Worm (Caenorhabditis elegans) whole organism, L1 larva: Measurements from ENCODE around the gene nkcc-1.

ENCODE experiments used
- C16A3.4 ChIP-seq: fragments of 150-350 bp; optimal IDR thresholded peaks from 2 replicates; lab custom pipeline; 2014; ENCODE audit warnings: missing biosample characterization, missing genetic modification characterization
- F16B12.6 ChIP-seq: fragments of 150-350 bp; optimal IDR thresholded peaks from 2 replicates; lab custom pipeline; 2014; ENCODE audit warnings: missing biosample characterization, missing genetic modification characterization
- Y116A8C.19 ChIP-seq: sonication (generic microtip); optimal IDR thresholded peaks from 2 replicates; lab custom pipeline; 2016; ENCODE audit warnings: missing compliant biosample characterization, missing genetic modification characterization, borderline replicate concordance
- aha-1 ChIP-seq: fragments of 150-350 bp; optimal IDR thresholded peaks from 2 replicates; lab custom pipeline; 2014; ENCODE audit warnings: missing biosample characterization, missing genetic modification characterization
- ama-1 ChIP-seq: fragments of 150-350 bp; optimal IDR thresholded peaks from 2 replicates; lab custom pipeline; 2014
- ceh-8 ChIP-seq: fragments of 200-800 bp; sonication (Bioruptor generic); optimal IDR thresholded peaks from 2 replicates; lab custom pipeline; 2018; ENCODE audit warnings: mild to moderate bottlenecking, missing genetic modification characterization, moderate library complexity, missing compliant biosample characterization
- ceh-82 ChIP-seq, 3 experiments: fragments of 150-350 bp in 1 of 3; sonication (generic microtip) in 2 of 3; optimal IDR thresholded peaks; 2 replicates each; lab custom pipeline; 2014 to 2017; ENCODE audit warnings: missing biosample characterization in 3 of 3, missing genetic modification characterization in 3 of 3
- ceh-88 ChIP-seq: fragments of 200-800 bp; sonication (Bioruptor generic); IDR thresholded peaks from 2 replicates; pipeline ENCODE4 v1.3.6; 2022; ENCODE audit warnings: missing genetic modification characterization, missing compliant biosample characterization
- ces-1 ChIP-seq: fragments of 150-350 bp; optimal IDR thresholded peaks from 2 replicates; lab custom pipeline; 2014; ENCODE audit warnings: missing biosample characterization, missing genetic modification reagents, missing genetic modification characterization
- dpl-1 ChIP-seq, 3 experiments: fragments of 150-350 bp in 2 of 3; sonication (generic microtip) in 1 of 3; optimal IDR thresholded peaks; 2 replicates each; lab custom pipeline; 2014 to 2017; ENCODE audit warnings: missing biosample characterization in 3 of 3, missing genetic modification characterization in 3 of 3, missing genetic modification reagents in 3 of 3
- dsc-1 ChIP-seq: sonication (generic microtip); optimal IDR thresholded peaks from 2 replicates; lab custom pipeline; 2016; ENCODE audit warnings: mild to moderate bottlenecking, missing genetic modification characterization, missing compliant biosample characterization
- efl-1 ChIP-seq, 4 experiments: fragments of 150-350 bp; optimal IDR thresholded peaks in 3 of 4; peaks in 1 of 4; 1 replicate in 1 of 4; 2 replicates in 3 of 4; lab custom pipeline; 2014; ENCODE audit warnings: missing biosample characterization in 2 of 4, missing genetic modification characterization in 2 of 4, missing genetic modification reagents in 2 of 4
- egl-13 ChIP-seq: sonication (generic microtip); optimal IDR thresholded peaks from 2 replicates; lab custom pipeline; 2016; ENCODE audit warnings: missing genotype, missing genetic modification reagents, missing genetic modification characterization, missing compliant biosample characterization
- elt-2 ChIP-seq: sonication (generic microtip); optimal IDR thresholded peaks from 2 replicates; lab custom pipeline; 2016; ENCODE audit warnings: missing genetic modification characterization, mild to moderate bottlenecking, inconsistent platforms, missing compliant biosample characterization, missing genetic modification reagents
- elt-3 ChIP-seq, 6 experiments: fragments of 150-350 bp in 1 of 6; sonication (generic microtip); optimal IDR thresholded peaks; 2 replicates each; lab custom pipeline; 2017 to 2018; ENCODE audit warnings: missing biosample characterization in 6 of 6, missing genetic modification characterization in 6 of 6, inconsistent platforms in 1 of 6
- ets-5 ChIP-seq: fragments of 200-800 bp; sonication (Bioruptor generic); IDR thresholded peaks from 2 replicates; pipeline ENCODE4 v1.3.6; 2022; ENCODE audit warnings: missing genetic modification characterization, missing compliant biosample characterization
- grh-1 ChIP-seq: fragments of 200-800 bp; sonication (Bioruptor generic); IDR thresholded peaks from 2 replicates; pipeline ENCODE4 v1.3.6; 2022; ENCODE audit warnings: missing genetic modification reagents, missing genetic modification characterization, missing compliant biosample characterization
- hlh-17 ChIP-seq: fragments of 200-800 bp; sonication (Bioruptor generic); optimal IDR thresholded peaks from 2 replicates; lab custom pipeline; 2018; ENCODE audit warnings: missing genetic modification characterization, mild to moderate bottlenecking, missing compliant biosample characterization, moderate library complexity, borderline replicate concordance
- irx-1 ChIP-seq: sonication (generic microtip); optimal IDR thresholded peaks from 2 replicates; lab custom pipeline; 2016; ENCODE audit warnings: missing genetic modification characterization, missing compliant biosample characterization
- isw-1 ChIP-seq: fragments of 200-800 bp; sonication (Bioruptor generic); IDR thresholded peaks from 2 replicates; pipeline ENCODE4 v1.3.6; 2022; ENCODE audit warnings: missing genetic modification characterization, missing compliant biosample characterization
- lin-13 ChIP-seq: fragments of 150-350 bp; optimal IDR thresholded peaks from 2 replicates; lab custom pipeline; 2014; ENCODE audit warnings: missing biosample characterization, missing genetic modification reagents, missing genetic modification characterization
- lin-14 ChIP-seq: fragments of 200-800 bp; sonication (Bioruptor generic); optimal IDR thresholded peaks from 2 replicates; lab custom pipeline; 2018; ENCODE audit warnings: mild to moderate bottlenecking, missing genetic modification characterization, moderate library complexity, missing compliant biosample characterization
- mef-2 ChIP-seq: fragments of 150-350 bp; optimal IDR thresholded peaks from 2 replicates; lab custom pipeline; 2014; ENCODE audit warnings: missing biosample characterization, missing genetic modification characterization
- nhr-12 ChIP-seq: sonication (generic microtip); optimal IDR thresholded peaks from 2 replicates; lab custom pipeline; 2017; ENCODE audit warnings: missing biosample characterization, missing genetic modification characterization
- nhr-20 ChIP-seq: sonication (generic microtip); optimal IDR thresholded peaks from 2 replicates; lab custom pipeline; 2016; ENCODE audit warnings: mild to moderate bottlenecking, missing genetic modification characterization, missing compliant biosample characterization
- nhr-71 ChIP-seq: sonication (generic microtip); optimal IDR thresholded peaks from 2 replicates; lab custom pipeline; 2016; ENCODE audit warnings: mild to moderate bottlenecking, missing genetic modification characterization, moderate library complexity, missing compliant biosample characterization
- nhr-76 ChIP-seq: sonication (generic microtip); optimal IDR thresholded peaks from 2 replicates; lab custom pipeline; 2017; ENCODE audit warnings: missing biosample characterization, missing genetic modification characterization
- nhr-77 ChIP-seq: fragments of 150-350 bp; optimal IDR thresholded peaks from 2 replicates; lab custom pipeline; 2014; ENCODE audit warnings: missing biosample characterization, missing genetic modification characterization
- nhr-84 ChIP-seq: sonication (generic microtip); optimal IDR thresholded peaks from 2 replicates; lab custom pipeline; 2017; ENCODE audit warnings: missing biosample characterization, missing genetic modification characterization
- nhr-85 ChIP-seq: sonication (generic microtip); peaks from one replicate; lab custom pipeline; 2016; ENCODE audit warnings: missing genetic modification characterization, inconsistent platforms, missing compliant biosample characterization
- pag-3 ChIP-seq: sonication (generic microtip); optimal IDR thresholded peaks from 2 replicates; lab custom pipeline; 2017; ENCODE audit warnings: missing genetic modification characterization, mild to moderate bottlenecking, missing compliant biosample characterization, antibody characterized with exemption, borderline replicate concordance; ENCODE audit not compliant: insufficient read depth
- pax-3 ChIP-seq: fragments of 200-800 bp; sonication (Bioruptor generic); optimal IDR thresholded peaks from 2 replicates; lab custom pipeline; 2018; ENCODE audit warnings: mild to moderate bottlenecking, missing genetic modification characterization, moderate library complexity, missing compliant biosample characterization
- rnt-1 ChIP-seq: sonication (generic microtip); optimal IDR thresholded peaks from 2 replicates; lab custom pipeline; 2016; ENCODE audit warnings: mild to moderate bottlenecking, missing genetic modification characterization, moderate library complexity, missing compliant biosample characterization
- skn-1 ChIP-seq: fragments of 150-350 bp; optimal IDR thresholded peaks from 2 replicates; lab custom pipeline; 2014; ENCODE audit warnings: missing biosample characterization, missing genetic modification characterization
- snpc-4 ChIP-seq: fragments of 150-350 bp; optimal IDR thresholded peaks from 2 replicates; lab custom pipeline; 2014; ENCODE audit warnings: missing biosample characterization, missing genetic modification characterization
- sox-4 ChIP-seq: sonication (generic microtip); optimal IDR thresholded peaks from 2 replicates; lab custom pipeline; 2016; ENCODE audit warnings: missing genetic modification characterization, missing compliant biosample characterization
- swsn-7 ChIP-seq: sonication (generic microtip); optimal IDR thresholded peaks from 2 replicates; lab custom pipeline; 2016; ENCODE audit warnings: missing genetic modification characterization, missing compliant biosample characterization
- tlp-1 ChIP-seq: fragments of 150-350 bp; optimal IDR thresholded peaks from 2 replicates; lab custom pipeline; 2014; ENCODE audit warnings: missing biosample characterization, missing genetic modification characterization
- unc-130 ChIP-seq: fragments of 150-350 bp; optimal IDR thresholded peaks from 2 replicates; lab custom pipeline; 2017; ENCODE audit warnings: missing biosample characterization, missing genetic modification characterization, inconsistent platforms
- unc-86 ChIP-seq: sonication (generic microtip); optimal IDR thresholded peaks from 2 replicates; lab custom pipeline; 2016; ENCODE audit warnings: missing genetic modification characterization, missing compliant biosample characterization
- vab-15 ChIP-seq: sonication (generic microtip); optimal IDR thresholded peaks from 2 replicates; lab custom pipeline; 2017; ENCODE audit warnings: missing genotype, mild to moderate bottlenecking, missing genetic modification characterization, missing compliant biosample characterization
- zip-4 ChIP-seq: fragments of 200-800 bp; sonication (Bioruptor generic); optimal IDR thresholded peaks from 2 replicates; lab custom pipeline; 2018; ENCODE audit warnings: mild to moderate bottlenecking, missing genetic modification characterization, moderate library complexity, missing compliant biosample characterization

nkcc-1 gene

ce11 chrIV:14115045-14115444 lies 8.8 kb downstream of the nkcc-1 start:
- TF ChIP-seq unc-86 (no peak), lin-14 (GFP tag; lab: Kevin White, UChicago) (no peak), nhr-77 (tag; lab: Kevin White, UChicago) (no peak), Y116A8C.19 (tag; lab: Kevin White, UChicago) (no peak), zip-4 (GFP tag; lab: Kevin White, UChicago) (no peak), tlp-1 (tag; lab: Kevin White, UChicago) (no peak), irx-1 (tag; lab: Kevin White, UChicago) (no peak), nhr-12 (tag; lab: Kevin White, UChicago) (no peak), lin-13 (no peak), ceh-8 (GFP tag; lab: Kevin White, UChicago) (no peak), grh-1 (no peak), snpc-4 (tag; lab: Kevin White, UChicago) (no peak), F16B12.6 (no peak), mef-2 (tag; lab: Kevin White, UChicago) (no peak), skn-1 (tag; lab: Kevin White, UChicago) (no peak)
- TF ChIP-seq, all 84 proteins: peak for 0

- no peak for TF ChIP-seq nhr-20 (tag; lab: Kevin White, UChicago)
- no peak for TF ChIP-seq swsn-7
- no peak for TF ChIP-seq ces-1 (GFP tag; lab: Kevin White, UChicago)
- TF ChIP-seq nhr-76 (tag; lab: Kevin White, UChicago) = no peak
- TF ChIP-seq unc-86 = no peak
- no peak for TF ChIP-seq elt-3 (tag; optimal IDR thresholded peaks at IDR 0.05; lab: Kevin White, UChicago)
- TF ChIP-seq rnt-1 (tag; lab: Kevin White, UChicago) = no peak
- no peak for TF ChIP-seq C16A3.4 (tag; lab: Kevin White, UChicago)
- no peak for TF ChIP-seq aha-1 (tag; lab: Kevin White, UChicago)
- TF ChIP-seq ama-1 = no peak
- no peak for TF ChIP-seq unc-130
- TF ChIP-seq pag-3 (tag; lab: Kevin White, UChicago) = no peak
- TF ChIP-seq sox-4 = no peak
- TF ChIP-seq ceh-88 = no peak
- TF ChIP-seq ets-5 (GFP tag; lab: Robert Waterston, UW) = no peak
- TF ChIP-seq egl-13 (tag; lab: Kevin White, UChicago) = no peak
- TF ChIP-seq ceh-82 (tag; optimal IDR thresholded peaks at IDR 0.05; lab: Kevin White, UChicago) = no peak
- TF ChIP-seq nhr-77 (tag; lab: Kevin White, UChicago) = no peak
- TF ChIP-seq dsc-1 (tag; lab: Kevin White, UChicago) = no peak
- TF ChIP-seq nhr-85 (tag; lab: Kevin White, UChicago) = no peak
Measured at ce11 chrIV:14114357-14114756, 9.5 kb downstream of the nkcc-1 start.

DNA sequence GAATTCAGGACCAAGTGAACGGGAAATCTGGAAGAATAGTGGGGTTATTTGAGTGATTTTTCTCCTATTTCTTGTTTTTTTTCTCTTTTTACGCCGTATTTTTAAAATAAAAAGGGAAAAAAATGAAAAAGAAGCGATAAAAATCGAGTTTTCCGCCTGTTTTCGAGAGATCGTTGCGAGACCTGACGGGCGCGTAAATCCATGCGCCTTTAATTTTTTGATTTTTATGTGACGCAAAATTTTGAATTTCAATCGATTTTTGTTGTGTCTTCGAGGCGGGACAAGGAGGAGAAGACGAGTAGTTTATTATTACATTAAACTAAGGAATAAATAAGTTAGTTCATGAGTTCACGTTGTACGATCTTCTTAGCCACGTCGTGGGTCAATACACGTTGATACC lies 10.2 kb downstream of the nkcc-1 start:
- TF ChIP-seq vab-15 (tag; lab: Kevin White, UChicago) (no peak), hlh-17 (no peak), Y116A8C.19 (tag; lab: Kevin White, UChicago) (no peak), dpl-1 (GFP tag; optimal IDR thresholded peaks at IDR 0.05; lab: Kevin White, UChicago) (peak in 1 of 3 experiments; percentile 33), elt-2 (tag; lab: Kevin White, UChicago) (no peak), isw-1 (GFP tag; lab: Robert Waterston, UW) (no peak), nhr-71 (tag; lab: Kevin White, UChicago) (no peak), egl-13 (tag; lab: Kevin White, UChicago) (no peak), efl-1 (optimal IDR thresholded peaks at IDR 0.05; lab: Kevin White, UChicago) (peak; percentile 10 to 69), efl-1 (GFP tag; optimal IDR thresholded peaks at IDR 0.05 in 1 of 2; lab: Kevin White, UChicago) (peak in 1 of 2 experiments; percentile 55), nhr-20 (tag; lab: Kevin White, UChicago) (no peak), nhr-84 (tag; lab: Kevin White, UChicago) (no peak), zip-4 (GFP tag; lab: Kevin White, UChicago) (no peak), pax-3 (tag; lab: Kevin White, UChicago) (no peak)
